Fruit fly (Drosophila melanogaster) whole organism, prepupa: ENCODE measurements around the gene CG1703.
A peak's percentile ranks its signal among the peaks of the same experiment; 100 is the strongest.

Source experiments
- Blimp-1 ChIP-seq: fragments of 200-800 bp; sonication (Bioruptor generic); optimal IDR thresholded peaks from 3 replicates; lab custom pipeline; 2017; ENCODE audit warnings: missing biosample characterization, missing genetic modification characterization, mild to moderate bottlenecking, moderate library complexity, missing genetic modification reagents
- CG10669 ChIP-seq: fragments of 200-800 bp; sonication (Bioruptor generic); optimal IDR thresholded peaks from 3 replicates; lab custom pipeline; 2018; ENCODE audit warnings: missing biosample characterization, mild to moderate bottlenecking, missing genetic modification characterization, moderate library complexity
- CG11294 ChIP-seq: fragments of 200-800 bp; sonication (Bioruptor generic); IDR thresholded peaks from 2 replicates; pipeline ENCODE4 v1.3.6; 2022; ENCODE audit warnings: missing biosample characterization, missing genetic modification characterization
- CG11902 ChIP-seq: fragments of 200-800 bp; sonication (Bioruptor generic); optimal IDR thresholded peaks from 3 replicates; lab custom pipeline; 2016; ENCODE audit warnings: missing biosample characterization, missing genetic modification characterization
- CG15336 ChIP-seq: fragments of 200-800 bp; sonication (Bioruptor generic); IDR thresholded peaks from 2 replicates; pipeline ENCODE4 v1.3.6; 2022; ENCODE audit warnings: missing biosample characterization, missing genetic modification characterization
- CG1621 ChIP-seq: fragments of 200-800 bp; sonication (Bioruptor generic); optimal IDR thresholded peaks from 3 replicates; lab custom pipeline; 2018; ENCODE audit warnings: missing biosample characterization, mild to moderate bottlenecking, missing genetic modification characterization
- CG16779 ChIP-seq: fragments of 200-800 bp; sonication (Bioruptor generic); optimal IDR thresholded peaks from 3 replicates; lab custom pipeline; 2017; ENCODE audit warnings: missing biosample characterization, mild to moderate bottlenecking, missing genetic modification characterization
- CG6163 ChIP-seq: fragments of 200-800 bp; sonication (Bioruptor generic); IDR thresholded peaks from 3 replicates; pipeline ENCODE4 v1.3.6; 2022; ENCODE audit warnings: missing biosample characterization, missing genetic modification characterization
- CG6854 ChIP-seq: fragments of 200-800 bp; sonication (Bioruptor generic); optimal IDR thresholded peaks from 2 replicates; lab custom pipeline; 2017; ENCODE audit warnings: missing biosample characterization, mild to moderate bottlenecking, missing genetic modification characterization
- CG7368 ChIP-seq: fragments of 200-800 bp; sonication (Bioruptor generic); optimal IDR thresholded peaks from 3 replicates; lab custom pipeline; 2016; ENCODE audit warnings: missing biosample characterization, missing genetic modification characterization
- CG8119 ChIP-seq: fragments of 200-800 bp; sonication (Bioruptor generic); IDR thresholded peaks from 3 replicates; pipeline ENCODE4 v1.3.6; 2022; ENCODE audit warnings: missing biosample characterization, missing genetic modification characterization
- CG8632 ChIP-seq: fragments of 200-800 bp; sonication (Bioruptor generic); optimal IDR thresholded peaks from 3 replicates; lab custom pipeline; 2016; ENCODE audit warnings: missing biosample characterization, missing genetic modification characterization
- Eip75B ChIP-seq: fragments of 200-800 bp; sonication (Bioruptor generic); optimal IDR thresholded peaks from 3 replicates; lab custom pipeline; 2016; ENCODE audit warnings: missing biosample characterization, missing genetic modification characterization
- Eip78C ChIP-seq: fragments of 200-800 bp; sonication (Bioruptor generic); peaks from one replicate; lab custom pipeline; 2016; ENCODE audit warnings: missing biosample characterization, missing genetic modification characterization
- Ets21C ChIP-seq: fragments of 200-800 bp; sonication (Bioruptor generic); optimal IDR thresholded peaks from 3 replicates; lab custom pipeline; 2016; ENCODE audit warnings: missing biosample characterization, missing genetic modification characterization
- Ets96B ChIP-seq: fragments of 200-800 bp; optimal IDR thresholded peaks from 2 replicates; lab custom pipeline; 2019; ENCODE audit warnings: missing biosample characterization, mild to moderate bottlenecking, missing genetic modification characterization, moderate library complexity
- Lpt ChIP-seq: fragments of 200-800 bp; sonication (Bioruptor generic); optimal IDR thresholded peaks from 3 replicates; lab custom pipeline; 2016; ENCODE audit warnings: missing biosample characterization, missing genetic modification characterization
- OdsH ChIP-seq: fragments of 200-800 bp; sonication (Bioruptor generic); optimal IDR thresholded peaks from 3 replicates; lab custom pipeline; 2016; ENCODE audit warnings: missing biosample characterization, missing genetic modification characterization
- Sox14 ChIP-seq: fragments of 200-800 bp; sonication (Bioruptor generic); optimal IDR thresholded peaks from 3 replicates; lab custom pipeline; 2016; ENCODE audit warnings: missing biosample characterization, missing genetic modification characterization
- Sox15 ChIP-seq: fragments of 200-800 bp; sonication (Bioruptor generic); optimal IDR thresholded peaks from 3 replicates; lab custom pipeline; 2016; ENCODE audit warnings: missing biosample characterization, missing genetic modification characterization
- achi ChIP-seq: fragments of 200-800 bp; sonication (Bioruptor generic); optimal IDR thresholded peaks from 3 replicates; lab custom pipeline; 2016; ENCODE audit warnings: missing biosample characterization, missing genetic modification characterization
- dac ChIP-seq: fragments of 200-800 bp; sonication (Bioruptor generic); optimal IDR thresholded peaks from 2 replicates; lab custom pipeline; 2017; ENCODE audit warnings: missing biosample characterization, mild to moderate bottlenecking, missing genetic modification characterization
- dsx ChIP-seq: fragments of 200-800 bp; optimal IDR thresholded peaks from 3 replicates; lab custom pipeline; 2019; ENCODE audit warnings: missing biosample characterization, mild to moderate bottlenecking, missing genetic modification characterization, moderate library complexity; ENCODE audit not compliant: poor library complexity, severe bottlenecking
- eg ChIP-seq: fragments of 200-800 bp; sonication (Bioruptor generic); IDR thresholded peaks from 3 replicates; pipeline ENCODE4 v1.3.6; 2022; ENCODE audit warnings: missing biosample characterization, missing genetic modification characterization
- esn ChIP-seq: fragments of 200-800 bp; sonication (Bioruptor generic); optimal IDR thresholded peaks from 2 replicates; lab custom pipeline; 2016; ENCODE audit warnings: missing biosample characterization, mild to moderate bottlenecking, missing genetic modification characterization, moderate library complexity
- fd59A ChIP-seq: fragments of 200-800 bp; sonication (Bioruptor generic); optimal IDR thresholded peaks from 2 replicates; lab custom pipeline; 2017; ENCODE audit warnings: missing biosample characterization, mild to moderate bottlenecking, missing genetic modification characterization, missing genetic modification reagents
- fkh ChIP-seq: fragments of 200-800 bp; sonication (Bioruptor generic); optimal IDR thresholded peaks from 3 replicates; lab custom pipeline; 2017; ENCODE audit warnings: missing biosample characterization, mild to moderate bottlenecking, missing genetic modification characterization, moderate library complexity
- lz ChIP-seq: fragments of 200-800 bp; sonication (Bioruptor generic); optimal IDR thresholded peaks from 3 replicates; lab custom pipeline; 2016; ENCODE audit warnings: missing biosample characterization, missing genetic modification characterization
- salr ChIP-seq, 2 experiments: fragments of 200-800 bp; sonication (Bioruptor generic); optimal IDR thresholded peaks; 3 replicates each; lab custom pipeline; 2016 to 2018; ENCODE audit warnings: missing biosample characterization in 2 of 2, missing genetic modification characterization in 2 of 2, mild to moderate bottlenecking in 1 of 2
- ss ChIP-seq, 2 experiments: fragments of 200-800 bp; sonication (Bioruptor generic); optimal IDR thresholded peaks; 2 replicates in 1 of 2; 3 replicates in 1 of 2; lab custom pipeline; 2017 to 2018; ENCODE audit warnings: mild to moderate bottlenecking in 2 of 2, missing biosample characterization in 2 of 2, missing genetic modification characterization in 2 of 2, moderate library complexity in 1 of 2
- vri ChIP-seq: fragments of 200-800 bp; sonication (Bioruptor generic); optimal IDR thresholded peaks from 3 replicates; lab custom pipeline; 2016; ENCODE audit warnings: missing biosample characterization, mild to moderate bottlenecking, missing genetic modification characterization

The CG1703 gene

dm6 chrX:11616496-11616952 is 4.8 kb downstream of the CG1703 start:
- TF ChIP-seq esn = no peak
- peak; percentile 4 for TF ChIP-seq Lpt (GFP tag; lab: Kevin White, UChicago)
- peak; percentile 65; the same call in 1 of the 3 replicates for TF ChIP-seq CG6163
- TF ChIP-seq CG8119 (GFP tag; lab: Robert Waterston, UW) = peak; percentile 25; the same call in 1 of the 3 replicates
- peak; percentile 40 for TF ChIP-seq CG6854 (GFP tag; lab: Kevin White, UChicago)
- peak; percentile 63 to 76 for TF ChIP-seq ss (GFP tag; optimal IDR thresholded peaks at IDR 0.05; lab: Kevin White, UChicago)
- TF ChIP-seq Ets96B (tag; lab: Kevin White, UChicago) = no peak
- TF ChIP-seq Sox15 (GFP tag; lab: Kevin White, UChicago) = no peak
- peak; percentile 48; the same call in 1 of the 2 replicates for TF ChIP-seq CG15336 (GFP tag; lab: Robert Waterston, UW)

- no peak for TF ChIP-seq ss (GFP tag; optimal IDR thresholded peaks at IDR 0.05; lab: Kevin White, UChicago)
- TF ChIP-seq, all 60 proteins: peak for 0
These were observed 7.9 kb downstream of the CG1703 start for dm6 chrX:11619617-11620016.

- TF ChIP-seq lz (GFP tag; lab: Kevin White, UChicago) (no peak), CG10669 (no peak), Blimp-1 (GFP tag; lab: Kevin White, UChicago) (no peak), Lpt (GFP tag; lab: Kevin White, UChicago) (no peak), CG8632 (GFP tag; lab: Kevin White, UChicago) (no peak), vri (GFP tag; lab: Kevin White, UChicago) (no peak), achi (GFP tag; lab: Kevin White, UChicago) (no peak), Ets96B (tag; lab: Kevin White, UChicago) (no peak), esn (no peak), Eip78C (GFP tag; lab: Kevin White, UChicago) (no peak), Eip75B (no peak), CG7368 (GFP tag; lab: Kevin White, UChicago) (no peak)
These were observed 8.8 kb downstream of the CG1703 start for dm6 chrX:11620527-11620926.

dm6 chrX:11621315-11621865 is 9.7 kb downstream of the CG1703 start:
- TF ChIP-seq salr (GFP tag; optimal IDR thresholded peaks at IDR 0.05; lab: Kevin White, UChicago) (no peak), CG11902 (GFP tag; lab: Kevin White, UChicago) (no peak), fkh (GFP tag; lab: Kevin White, UChicago) (no peak), OdsH (GFP tag; lab: Kevin White, UChicago) (no peak), CG11294 (no peak), achi (GFP tag; lab: Kevin White, UChicago) (no peak)

dm6 chrX:11621866-11622648 is 10.3 kb downstream of the CG1703 start, which contains the start of gene Ptp10D:
Gene Ptp10D, plus strand, starts transcription at chrX:11622015.
- TF ChIP-seq dac (no peak), Lpt (GFP tag; lab: Kevin White, UChicago) (peak; percentile 4), dsx (GFP tag; lab: Kevin White, UChicago) (peak; percentile 55), ss (GFP tag; optimal IDR thresholded peaks at IDR 0.05; lab: Kevin White, UChicago) (peak; percentile 37), Eip78C (GFP tag; lab: Kevin White, UChicago) (peak; percentile 38), eg (GFP tag; lab: Robert Waterston, UW) (peak; percentile 45; the same call in 1 of the 3 replicates), Ets21C (GFP tag; lab: Kevin White, UChicago) (no peak), CG6854 (GFP tag; lab: Kevin White, UChicago) (peak; percentile 27), fkh (GFP tag; lab: Kevin White, UChicago) (peak; percentile 54), fd59A (GFP tag; lab: Kevin White, UChicago) (no peak), Eip75B (peak; percentile 7), CG6163 (peak; percentile 68), Blimp-1 (GFP tag; lab: Kevin White, UChicago) (peak; percentile 25), CG1621 (peak; percentile 97), CG16779 (tag; lab: Kevin White, UChicago) (peak; percentile 6), CG8119 (GFP tag; lab: Robert Waterston, UW) (peak; percentile 41; the same call in 1 of the 3 replicates), Sox14 (GFP tag; lab: Kevin White, UChicago) (no peak)
